Worm (Caenorhabditis elegans) whole organism, midembryonic: ENCODE results near the gene F46H6.5.

ENCODE experiments used
- T22C8.4 ChIP-seq: fragments of 200-800 bp; sonication (Bioruptor generic); IDR thresholded peaks from 2 replicates; pipeline ENCODE4 v1.3.6; 2022; ENCODE audit warnings: missing genetic modification characterization, missing compliant biosample characterization
- cog-1 ChIP-seq: sonication (generic microtip); optimal IDR thresholded peaks from 2 replicates; lab custom pipeline; 2016; ENCODE audit warnings: missing genetic modification characterization, missing compliant biosample characterization
- flt-1 ChIP-seq: fragments of 200-800 bp; sonication (Bioruptor generic); IDR thresholded peaks from 2 replicates; pipeline ENCODE4 v1.3.6; 2022; ENCODE audit warnings: missing genetic modification characterization, missing compliant biosample characterization
- klf-2 ChIP-seq: fragments of 200-800 bp; sonication (Bioruptor generic); conservative IDR thresholded peaks from 2 replicates; pipeline ENCODE4 v1.3.6; 2022; ENCODE audit warnings: missing genetic modification reagents, missing genetic modification characterization, missing compliant biosample characterization
- med-1 ChIP-seq: sonication (generic microtip); optimal IDR thresholded peaks from 2 replicates; lab custom pipeline; 2017; ENCODE audit warnings: missing genetic modification characterization, mild to moderate bottlenecking, missing compliant biosample characterization, antibody characterized with exemption, missing genetic modification reagents; ENCODE audit not compliant: insufficient read depth
- ref-1 ChIP-seq: fragments of 200-800 bp; sonication (Bioruptor generic); conservative IDR thresholded peaks from 2 replicates; pipeline ENCODE4 v1.3.6; 2022; ENCODE audit warnings: missing genetic modification reagents, missing genetic modification characterization, missing compliant biosample characterization
- tab-1 ChIP-seq: fragments of 200-800 bp; sonication (Bioruptor generic); IDR thresholded peaks from 2 replicates; pipeline ENCODE4 v1.3.6; 2022; ENCODE audit warnings: missing genetic modification characterization, missing compliant biosample characterization
- ztf-23 ChIP-seq: fragments of 200-800 bp; sonication (Bioruptor generic); IDR thresholded peaks from 2 replicates; pipeline ENCODE4 v1.3.6; 2022; ENCODE audit warnings: missing genetic modification reagents, missing genetic modification characterization, missing compliant biosample characterization
- ztf-29 ChIP-seq: fragments of 200-800 bp; sonication (Bioruptor generic); IDR thresholded peaks from 2 replicates; pipeline ENCODE4 v1.3.6; 2022; ENCODE audit warnings: missing genetic modification reagents, missing genetic modification characterization, missing compliant biosample characterization

ce11 chrX:4498478-4498877, 6.5 kb upstream of the F46H6.5 start:
- no peak for TF ChIP-seq ztf-23
- TF ChIP-seq T22C8.4 (GFP tag; lab: Robert Waterston, UW), result no peak
- TF ChIP-seq ref-1, result no peak
- no peak for TF ChIP-seq flt-1
- no peak for TF ChIP-seq cog-1 (tag; lab: Kevin White, UChicago)
- TF ChIP-seq med-1, result no peak
- TF ChIP-seq klf-2 (GFP tag; lab: Robert Waterston, UW), result no peak
- TF ChIP-seq ztf-29 (GFP tag; lab: Robert Waterston, UW), result no peak
- TF ChIP-seq tab-1 (GFP tag; lab: Robert Waterston, UW), result no peak
